Fruit fly (Drosophila melanogaster) whole organism, embryonic: ENCODE results near the gene Ppi1.
A peak's percentile ranks its signal among the peaks of the same experiment; 100 is the strongest.

ENCODE experiments used
- B-H2 ChIP-seq: fragments of 200-800 bp; sonication (Bioruptor generic); optimal IDR thresholded peaks from 2 replicates; lab custom pipeline; 2018; ENCODE audit warnings: missing biosample characterization, mild to moderate bottlenecking, missing genetic modification characterization
- CG10431 ChIP-seq: fragments of 200-800 bp; sonication (Bioruptor generic); optimal IDR thresholded peaks from 3 replicates; lab custom pipeline; 2018; ENCODE audit warnings: missing biosample characterization, mild to moderate bottlenecking, missing genetic modification characterization
- CG10979 ChIP-seq: fragments of 200-800 bp; sonication (Bioruptor generic); optimal IDR thresholded peaks from 2 replicates; lab custom pipeline; 2018; ENCODE audit warnings: missing biosample characterization, mild to moderate bottlenecking, missing genetic modification characterization, moderate library complexity
- CG1233 ChIP-seq: fragments of 200-800 bp; sonication (Bioruptor generic); optimal IDR thresholded peaks from 4 replicates; lab custom pipeline; 2018; ENCODE audit warnings: missing biosample characterization, mild to moderate bottlenecking, missing genetic modification characterization
- CG12769 ChIP-seq: fragments of 200-800 bp; sonication (Bioruptor generic); optimal IDR thresholded peaks from 2 replicates; lab custom pipeline; 2019; ENCODE audit warnings: missing biosample characterization, mild to moderate bottlenecking, missing genetic modification characterization, moderate library complexity
- CG14014 ChIP-seq: fragments of 200-800 bp; sonication (Bioruptor generic); IDR thresholded peaks from 2 replicates; pipeline ENCODE4 v1.3.6; 2022; ENCODE audit warnings: missing biosample characterization, missing genetic modification characterization
- CG14050 ChIP-seq: fragments of 200-800 bp; sonication (Bioruptor generic); IDR thresholded peaks from 3 replicates; pipeline ENCODE4 v1.3.6; 2022; ENCODE audit warnings: missing biosample characterization, missing genetic modification characterization
- CG15514 ChIP-seq: fragments of 200-800 bp; sonication (Bioruptor generic); optimal IDR thresholded peaks from 3 replicates; lab custom pipeline; 2017; ENCODE audit warnings: missing biosample characterization, missing genetic modification characterization, mild to moderate bottlenecking, moderate library complexity, missing genetic modification reagents
- CG15696 ChIP-seq: fragments of 200-800 bp; sonication (Bioruptor generic); optimal IDR thresholded peaks from 2 replicates; lab custom pipeline; 2019; ENCODE audit warnings: missing biosample characterization, mild to moderate bottlenecking, missing genetic modification characterization, moderate library complexity
- CG1603 ChIP-seq: fragments of 200-800 bp; sonication (Bioruptor generic); optimal IDR thresholded peaks from 2 replicates; lab custom pipeline; 2019; ENCODE audit warnings: missing biosample characterization, mild to moderate bottlenecking, missing genetic modification characterization, moderate library complexity
- CG17385 ChIP-seq: fragments of 200-800 bp; sonication (Bioruptor generic); optimal IDR thresholded peaks from 3 replicates; lab custom pipeline; 2018; ENCODE audit warnings: missing biosample characterization, mild to moderate bottlenecking, missing genetic modification characterization
- CG17829 ChIP-seq: fragments of 200-800 bp; optimal IDR thresholded peaks from 2 replicates; lab custom pipeline; 2019; ENCODE audit warnings: missing biosample characterization, mild to moderate bottlenecking, missing genetic modification characterization, moderate library complexity
- CG3065 ChIP-seq: fragments of 200-800 bp; sonication (Bioruptor generic); optimal IDR thresholded peaks from 2 replicates; lab custom pipeline; 2016; ENCODE audit warnings: missing biosample characterization, missing genetic modification characterization
- CG31388 ChIP-seq: fragments of 200-800 bp; sonication (Bioruptor generic); optimal IDR thresholded peaks from 2 replicates; lab custom pipeline; 2016; ENCODE audit warnings: missing biosample characterization, missing genetic modification characterization
- CG3163 ChIP-seq: fragments of 200-800 bp; sonication (Bioruptor generic); optimal IDR thresholded peaks from 3 replicates; lab custom pipeline; 2016; ENCODE audit warnings: missing biosample characterization, missing genetic modification characterization
- CG33213 ChIP-seq: fragments of 200-800 bp; sonication (Bioruptor generic); optimal IDR thresholded peaks from 3 replicates; lab custom pipeline; 2016; ENCODE audit warnings: missing biosample characterization, missing genetic modification characterization
- CG4328 ChIP-seq: fragments of 200-800 bp; sonication (Bioruptor generic); optimal IDR thresholded peaks from 3 replicates; lab custom pipeline; 2017; ENCODE audit warnings: missing biosample characterization, missing genetic modification reagents, missing genetic modification characterization
- CG6254 ChIP-seq: fragments of 200-800 bp; sonication (Bioruptor generic); optimal IDR thresholded peaks from 3 replicates; lab custom pipeline; 2017; ENCODE audit warnings: mild to moderate bottlenecking, missing biosample characterization, missing genetic modification reagents, missing genetic modification characterization
- CG6689 ChIP-seq: fragments of 200-800 bp; sonication (Bioruptor generic); IDR thresholded peaks from 2 replicates; pipeline ENCODE4 v1.3.6; 2022; ENCODE audit warnings: missing biosample characterization, missing genetic modification characterization
- D19A ChIP-seq: fragments of 200-800 bp; optimal IDR thresholded peaks from 3 replicates; lab custom pipeline; 2019; ENCODE audit warnings: missing biosample characterization, mild to moderate bottlenecking, missing genetic modification characterization, moderate library complexity
- Dip2 ChIP-seq: fragments of 200-800 bp; sonication (Bioruptor generic); IDR thresholded peaks from 2 replicates; pipeline ENCODE4 v1.3.6; 2022; ENCODE audit warnings: missing biosample characterization, missing genetic modification characterization
- Dip3 ChIP-seq: fragments of 200-800 bp; sonication (Bioruptor generic); optimal IDR thresholded peaks from 3 replicates; lab custom pipeline; 2016; ENCODE audit warnings: missing biosample characterization, missing genetic modification characterization
- Dll ChIP-seq: fragments of 200-800 bp; sonication (Bioruptor generic); IDR thresholded peaks from 4 replicates; pipeline ENCODE4 v1.3.6; 2022; ENCODE audit warnings: missing biosample characterization, missing genetic modification characterization; ENCODE audit not compliant: partially characterized antibody
- Fer2 ChIP-seq: fragments of 200-800 bp; sonication (Bioruptor generic); optimal IDR thresholded peaks from 2 replicates; lab custom pipeline; 2018; ENCODE audit warnings: missing biosample characterization, mild to moderate bottlenecking, missing genetic modification characterization, moderate library complexity
- Hmr ChIP-seq: fragments of 200-800 bp; sonication (Bioruptor generic); optimal IDR thresholded peaks from 3 replicates; lab custom pipeline; 2017; ENCODE audit warnings: mild to moderate bottlenecking, missing biosample characterization, missing genetic modification reagents, missing genetic modification characterization
- Lim3 ChIP-seq: fragments of 200-800 bp; sonication (Bioruptor generic); IDR thresholded peaks from 2 replicates; pipeline ENCODE4 v1.3.6; 2022; ENCODE audit warnings: missing biosample characterization, missing genetic modification characterization
- MTF-1 ChIP-seq: fragments of 200-800 bp; sonication (Bioruptor generic); optimal IDR thresholded peaks from 2 replicates; lab custom pipeline; 2018; ENCODE audit warnings: missing biosample characterization, mild to moderate bottlenecking, missing genetic modification characterization, borderline replicate concordance
- Mad ChIP-seq: fragments of 200-800 bp; sonication (Bioruptor generic); optimal IDR thresholded peaks from 2 replicates; lab custom pipeline; 2016; ENCODE audit warnings: missing biosample characterization, missing genetic modification characterization
- Meics ChIP-seq: fragments of 200-800 bp; sonication (Bioruptor generic); optimal IDR thresholded peaks from 2 replicates; lab custom pipeline; 2017; ENCODE audit warnings: missing biosample characterization, mild to moderate bottlenecking, missing genetic modification characterization
- Nf-YA ChIP-seq: fragments of 200-800 bp; sonication (Bioruptor generic); IDR thresholded peaks from 2 replicates; pipeline ENCODE4 v1.3.6; 2022; ENCODE audit warnings: missing biosample characterization, missing genetic modification characterization
- Oaz ChIP-seq: fragments of 200-800 bp; sonication (Bioruptor generic); IDR thresholded peaks from 2 replicates; pipeline ENCODE4 v1.3.6; 2022; ENCODE audit warnings: missing biosample characterization, missing genetic modification characterization
- Taf1 ChIP-seq: fragments of 200-800 bp; sonication (Bioruptor generic); IDR thresholded peaks from 2 replicates; pipeline ENCODE4 v1.3.6; 2022; ENCODE audit warnings: missing biosample characterization, missing genetic modification characterization
- Vsx1 ChIP-seq: fragments of 200-800 bp; sonication (Bioruptor generic); optimal IDR thresholded peaks from 2 replicates; lab custom pipeline; 2017; ENCODE audit warnings: missing biosample characterization, mild to moderate bottlenecking, missing genetic modification characterization, missing genetic modification reagents
- amos ChIP-seq: fragments of 200-800 bp; sonication (Bioruptor generic); IDR thresholded peaks from 2 replicates; pipeline ENCODE4 v1.3.6; 2022; ENCODE audit warnings: missing biosample characterization, missing genetic modification characterization; ENCODE audit not compliant: partially characterized antibody
- bowl ChIP-seq: fragments of 200-800 bp; sonication (Bioruptor generic); IDR thresholded peaks from 2 replicates; pipeline ENCODE4 v1.3.6; 2022; ENCODE audit warnings: missing biosample characterization, missing genetic modification characterization
- disco-r ChIP-seq: fragments of 200-800 bp; sonication (Bioruptor generic); optimal IDR thresholded peaks from 2 replicates; lab custom pipeline; 2016; ENCODE audit warnings: missing biosample characterization, missing genetic modification characterization
- dm ChIP-seq: fragments of 200-800 bp; sonication (Bioruptor generic); optimal IDR thresholded peaks from 3 replicates; lab custom pipeline; 2016; ENCODE audit warnings: missing biosample characterization, missing genetic modification characterization
- jing ChIP-seq: fragments of 200-800 bp; sonication (Bioruptor generic); optimal IDR thresholded peaks from 2 replicates; lab custom pipeline; 2018; ENCODE audit warnings: missing biosample characterization, mild to moderate bottlenecking, missing genetic modification characterization
- kah ChIP-seq: fragments of 200-800 bp; sonication (Bioruptor generic); optimal IDR thresholded peaks from 2 replicates; lab custom pipeline; 2018; ENCODE audit warnings: missing biosample characterization, mild to moderate bottlenecking, missing genetic modification characterization
- nau ChIP-seq: fragments of 200-800 bp; sonication (Bioruptor generic); optimal IDR thresholded peaks from 3 replicates; lab custom pipeline; 2017; ENCODE audit warnings: missing biosample characterization, mild to moderate bottlenecking, missing genetic modification characterization, missing genetic modification reagents
- nerfin-1 ChIP-seq: fragments of 200-800 bp; sonication (Bioruptor generic); optimal IDR thresholded peaks from 3 replicates; lab custom pipeline; 2019; ENCODE audit warnings: missing biosample characterization, mild to moderate bottlenecking, missing genetic modification characterization, moderate library complexity
- nom ChIP-seq: fragments of 200-800 bp; sonication (Bioruptor generic); optimal IDR thresholded peaks from 2 replicates; lab custom pipeline; 2017; ENCODE audit warnings: missing biosample characterization, missing genetic modification characterization, mild to moderate bottlenecking, moderate library complexity, missing genetic modification reagents
- oc ChIP-seq: fragments of 200-800 bp; sonication (Bioruptor generic); optimal IDR thresholded peaks from 2 replicates; lab custom pipeline; 2018; ENCODE audit warnings: missing biosample characterization, mild to moderate bottlenecking, missing genetic modification characterization, moderate library complexity
- otp ChIP-seq: fragments of 200-800 bp; sonication (Bioruptor generic); IDR thresholded peaks from 3 replicates; pipeline ENCODE4, ENCODE4 v1.3.6; 2022; ENCODE audit warnings: missing biosample characterization, missing genetic modification characterization
- peb ChIP-seq: fragments of 200-800 bp; sonication (Bioruptor generic); IDR thresholded peaks from 2 replicates; pipeline ENCODE4 v1.3.6; 2022; ENCODE audit warnings: missing biosample characterization, missing genetic modification characterization
- salm ChIP-seq: fragments of 200-800 bp; sonication (Bioruptor generic); optimal IDR thresholded peaks from 2 replicates; lab custom pipeline; 2018; ENCODE audit warnings: missing biosample characterization, mild to moderate bottlenecking, missing genetic modification characterization
- sens ChIP-seq: fragments of 200-800 bp; sonication (Bioruptor generic); peaks from one replicate; lab custom pipeline; 2016; ENCODE audit warnings: missing biosample characterization, missing genetic modification characterization
- so ChIP-seq: fragments of 200-800 bp; sonication (Bioruptor generic); IDR thresholded peaks from 3 replicates; pipeline ENCODE4 v1.3.6; 2022; ENCODE audit warnings: missing biosample characterization, missing genetic modification characterization
- twi ChIP-seq: fragments of 200-800 bp; optimal IDR thresholded peaks from 2 replicates; lab custom pipeline; 2019; ENCODE audit warnings: missing biosample characterization, mild to moderate bottlenecking, missing genetic modification characterization, moderate library complexity
- vvl ChIP-seq: fragments of 200-800 bp; sonication (Bioruptor generic); IDR thresholded peaks from 2 replicates; pipeline ENCODE4 v1.3.6; 2022; ENCODE audit warnings: missing biosample characterization, missing genetic modification characterization

The Ppi1 gene

DNA sequence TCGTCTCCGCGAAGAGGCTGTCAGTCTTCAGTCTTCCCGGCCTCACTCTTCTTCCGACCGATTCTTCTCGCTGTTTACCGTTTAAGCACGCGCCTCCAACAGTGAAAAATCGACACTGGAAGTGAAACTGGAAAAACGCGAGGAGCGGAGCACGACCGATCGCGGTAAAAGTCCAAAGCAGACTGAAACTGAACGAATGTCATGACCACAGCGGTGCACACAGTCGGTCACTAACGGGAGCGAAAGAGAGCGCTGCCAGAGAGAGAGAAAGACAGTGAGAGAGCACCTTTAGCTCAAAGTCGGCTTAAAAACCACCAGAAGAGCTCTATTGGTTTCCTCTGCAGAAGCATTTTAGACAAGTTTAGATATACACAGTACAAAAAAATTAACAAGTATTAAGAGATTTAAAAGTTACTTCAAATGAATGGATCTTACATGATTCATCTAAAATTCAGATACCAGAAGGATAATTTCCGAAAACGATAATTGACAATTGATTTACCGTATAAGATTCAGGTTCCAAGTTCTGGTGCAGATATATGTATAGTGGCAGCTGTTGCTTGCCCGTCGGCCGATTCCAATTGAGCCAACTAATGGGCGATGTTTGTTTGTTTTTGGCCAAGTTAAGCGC, 31.5 kb upstream of the Ppi1 start, which contains the start of gene CG11498 (continued):
- no peak for TF ChIP-seq CG3163 (GFP tag; lab: Kevin White, UChicago)
- TF ChIP-seq oc: peak; percentile 55
- TF ChIP-seq vvl (GFP tag; lab: Robert Waterston, UW): peak; percentile 36; the same call in 1 of the 2 replicates
- TF ChIP-seq otp (GFP tag; lab: Robert Waterston, UW): 0 out of 3 replicates have a peak, but pooled peaks have one; percentile 3
- no peak for TF ChIP-seq CG14050 (GFP tag; lab: Robert Waterston, UW)
- TF ChIP-seq Meics (GFP tag; lab: Kevin White, UChicago): no peak
- TF ChIP-seq kah (GFP tag; lab: Kevin White, UChicago): no peak
- no peak for TF ChIP-seq Dll (GFP tag; lab: Robert Waterston, UW)
- TF ChIP-seq CG10431 (GFP tag; lab: Kevin White, UChicago): no peak
- no peak for TF ChIP-seq B-H2 (GFP tag; lab: Kevin White, UChicago)
- no peak for TF ChIP-seq CG6254 (GFP tag; lab: Kevin White, UChicago)
- TF ChIP-seq disco-r (GFP tag; lab: Kevin White, UChicago): no peak
- no peak for TF ChIP-seq CG1233 (GFP tag; lab: Kevin White, UChicago)
- TF ChIP-seq Nf-YA (GFP tag; lab: Robert Waterston, UW): no peak
- no peak for TF ChIP-seq amos
- TF ChIP-seq CG12769 (tag; lab: Kevin White, UChicago): peak; percentile 36
- no peak for TF ChIP-seq nau
- no peak for TF ChIP-seq peb
- no peak for TF ChIP-seq D19A
- no peak for TF ChIP-seq CG15514 (GFP tag; lab: Kevin White, UChicago)
- TF ChIP-seq CG15696 (tag; lab: Kevin White, UChicago): no peak
- TF ChIP-seq Vsx1 (GFP tag; lab: Kevin White, UChicago): no peak
- TF ChIP-seq CG6689 (GFP tag; lab: Robert Waterston, UW): no peak
- TF ChIP-seq Hmr: no peak
- TF ChIP-seq CG1603 (tag; lab: Kevin White, UChicago): no peak
- no peak for TF ChIP-seq Fer2 (tag; lab: Kevin White, UChicago)
- TF ChIP-seq CG14014: no peak
- no peak for TF ChIP-seq bowl (GFP tag; lab: Robert Waterston, UW)
- no peak for TF ChIP-seq CG4328 (GFP tag; lab: Kevin White, UChicago)
- no peak for TF ChIP-seq jing
- no peak for TF ChIP-seq salm (tag; lab: Kevin White, UChicago)
- no peak for TF ChIP-seq Taf1 (GFP tag; lab: Robert Waterston, UW)
- no peak for TF ChIP-seq Lim3 (GFP tag; lab: Robert Waterston, UW)
- no peak for TF ChIP-seq CG10979 (tag; lab: Kevin White, UChicago)
- TF ChIP-seq nerfin-1: no peak
- TF ChIP-seq nom (GFP tag; lab: Kevin White, UChicago): no peak
- TF ChIP-seq CG31388: no peak
- no peak for TF ChIP-seq twi (tag; lab: Kevin White, UChicago)
- peak; percentile 55 for TF ChIP-seq sens (GFP tag; lab: Kevin White, UChicago)
- TF ChIP-seq dm (GFP tag; lab: Kevin White, UChicago): no peak
- TF ChIP-seq so (GFP tag; lab: Robert Waterston, UW): 0 out of 3 replicates have a peak, but pooled peaks have one; percentile 44
- no peak for TF ChIP-seq Mad
- TF ChIP-seq MTF-1: no peak
- no peak for TF ChIP-seq CG33213
- TF ChIP-seq Dip2 (GFP tag; lab: Robert Waterston, UW): no peak
- TF ChIP-seq Oaz: no peak
- TF ChIP-seq CG17385 (GFP tag; lab: Kevin White, UChicago): no peak
- TF ChIP-seq Dip3 (GFP tag; lab: Kevin White, UChicago): no peak
- no peak for TF ChIP-seq CG3065 (GFP tag; lab: Kevin White, UChicago)
- TF ChIP-seq CG17829 (tag; lab: Kevin White, UChicago): no peak
